Worm (Caenorhabditis elegans) whole organism, L3 larva: ENCODE results near the gene rga-3.

ENCODE experiments used
- ZK546.5 ChIP-seq: sonication (generic microtip); optimal IDR thresholded peaks from 2 replicates; lab custom pipeline; 2017; ENCODE audit warnings: missing biosample characterization, missing genetic modification characterization
- daf-12 ChIP-seq: fragments of 150-350 bp; optimal IDR thresholded peaks from 2 replicates; lab custom pipeline; 2014; ENCODE audit warnings: missing biosample characterization, missing genetic modification reagents, missing genetic modification characterization
- fkh-10 ChIP-seq: sonication (generic microtip); optimal IDR thresholded peaks from 2 replicates; lab custom pipeline; 2017; ENCODE audit warnings: missing biosample characterization, missing genetic modification reagents, missing genetic modification characterization
- nhr-12 ChIP-seq: fragments of 150-350 bp; optimal IDR thresholded peaks from 2 replicates; lab custom pipeline; 2014; ENCODE audit warnings: missing biosample characterization, missing genetic modification characterization
- pha-4 ChIP-seq: fragments of 150-350 bp; optimal IDR thresholded peaks from 2 replicates; lab custom pipeline; 2014; ENCODE audit warnings: missing biosample characterization, missing genetic modification reagents, missing genetic modification characterization
- pqm-1 ChIP-seq: fragments of 150-350 bp; optimal IDR thresholded peaks from 2 replicates; lab custom pipeline; 2017; ENCODE audit warnings: missing biosample characterization, missing genetic modification characterization, inconsistent platforms
- sea-2 ChIP-seq: fragments of 150-350 bp; sonication (generic microtip); optimal IDR thresholded peaks from 4 replicates; lab custom pipeline; 2014; ENCODE audit warnings: missing biosample characterization, missing genetic modification reagents, missing genetic modification characterization
- skn-1 ChIP-seq: fragments of 150-350 bp; optimal IDR thresholded peaks from 2 replicates; lab custom pipeline; 2014; ENCODE audit warnings: missing biosample characterization, missing genetic modification characterization
- unc-62 ChIP-seq: fragments of 150-350 bp; sonication (generic microtip); optimal IDR thresholded peaks from 4 replicates; lab custom pipeline; 2014; ENCODE audit warnings: missing biosample characterization, missing genetic modification reagents, missing genetic modification characterization
- zag-1 ChIP-seq: fragments of 150-350 bp; optimal IDR thresholded peaks from 2 replicates; lab custom pipeline; 2014; ENCODE audit warnings: missing biosample characterization, missing genetic modification characterization

- TF ChIP-seq ZK546.5 (tag; lab: Kevin White, UChicago) (no peak), nhr-12 (tag; lab: Kevin White, UChicago) (no peak), pha-4 (tag; lab: Kevin White, UChicago) (no peak), unc-62 (GFP tag; lab: Kevin White, UChicago) (no peak), sea-2 (GFP tag; lab: Kevin White, UChicago) (no peak), skn-1 (tag; lab: Kevin White, UChicago) (no peak), zag-1 (no peak), pqm-1 (tag; lab: Kevin White, UChicago) (no peak), fkh-10 (GFP tag; lab: Kevin White, UChicago) (no peak), daf-12 (no peak)
Measured at ce11 chrV:5760132-5760531, 42.4 kb downstream of the rga-3 start, which contains the start of gene C53A3.1.
